Fruit fly (Drosophila melanogaster): ENCODE data around the gene Strump.

Gene Strump

dm6 chr3L:16087323-16087816, 34.4 kb upstream of the Strump start, which contains the start of gene Tasp1 (continued):
- TF ChIP-seq vfl (GFP tag; optimal IDR thresholded peaks at IDR 0.05) (peak; percentile 48), ato (GFP tag; IDR thresholded peaks at IDR 0.05; ENCODE audit: partially characterized antibody) (peak; percentile 8; the same call in 1 of the 2 replicates), chif (GFP tag; optimal IDR thresholded peaks at IDR 0.05) (no peak), NFAT (GFP tag; IDR thresholded peaks at IDR 0.05) (no peak; the same call in 1 of the 2 replicates), mirr (GFP tag; optimal IDR thresholded peaks at IDR 0.05) (no peak), otp (GFP tag; IDR thresholded peaks at IDR 0.05) (no peak), CG17912 (GFP tag; optimal IDR thresholded peaks at IDR 0.05) (no peak), fd96Cb (tag; optimal IDR thresholded peaks at IDR 0.05) (peak; percentile 58), CG4328 (GFP tag; optimal IDR thresholded peaks at IDR 0.05) (no peak), Sin3A (optimal IDR thresholded peaks at IDR 0.05) (no peak), CG7745 (tag; optimal IDR thresholded peaks at IDR 0.05) (no peak), luna (GFP tag; optimal IDR thresholded peaks at IDR 0.05) (no peak), CG1529 (GFP tag; optimal IDR thresholded peaks at IDR 0.05) (no peak), CG17361 (GFP tag; IDR thresholded peaks at IDR 0.05) (no peak; the same call in 1 of the 3 replicates), CG7357 (GFP tag; IDR thresholded peaks at IDR 0.05) (0 out of 3 replicates have a peak, but pooled peaks have one; percentile 35), Hr39 (optimal IDR thresholded peaks at IDR 0.05) (no peak), CG10565 (GFP tag; optimal IDR thresholded peaks at IDR 0.05) (no peak), CG13424 (tag; optimal IDR thresholded peaks at IDR 0.05) (peak; percentile 77), lbe (GFP tag; optimal IDR thresholded peaks at IDR 0.05) (no peak), YL-1 (GFP tag; optimal IDR thresholded peaks at IDR 0.05) (peak; percentile 48), CG15073 (GFP tag; optimal IDR thresholded peaks at IDR 0.05) (no peak), insv (GFP tag; optimal IDR thresholded peaks at IDR 0.05) (no peak), CG12104 (GFP tag; optimal IDR thresholded peaks at IDR 0.05) (peak; percentile 42), Ptx1 (GFP tag; IDR thresholded peaks at IDR 0.05) (no peak; the same call in 1 of the 2 replicates), Nf-YB (GFP tag; optimal IDR thresholded peaks at IDR 0.05) (peak; percentile 25), unpg (GFP tag; optimal IDR thresholded peaks at IDR 0.05) (peak; percentile 69), D19A (tag; optimal IDR thresholded peaks at IDR 0.05) (peak; percentile 67), CG2712 (tag; optimal IDR thresholded peaks at IDR 0.05) (peak; percentile 83), ab (GFP tag; optimal IDR thresholded peaks at IDR 0.05) (no peak), CG2202 (tag; optimal IDR thresholded peaks at IDR 0.05) (no peak), Dip2 (GFP tag; IDR thresholded peaks at IDR 0.05) (no peak), CG5953 (GFP tag; IDR thresholded peaks at IDR 0.05) (no peak), CG15601 (tag; optimal IDR thresholded peaks at IDR 0.05) (peak; percentile 55), lmd (GFP tag; IDR thresholded peaks at IDR 0.05) (peak; percentile 71), hbn (GFP tag; IDR thresholded peaks at IDR 0.05; ENCODE audit: partially characterized antibody) (peak; percentile 23; the same call in 1 of the 2 replicates), CG3995 (GFP tag; optimal IDR thresholded peaks at IDR 0.05) (no peak), dati (GFP tag; IDR thresholded peaks at IDR 0.05) (no peak), CG18262 (tag; optimal IDR thresholded peaks at IDR 0.05) (peak; percentile 78), esg (GFP tag; conservative IDR thresholded peaks at IDR 0.05) (peak; percentile 67), CG12299 (tag; optimal IDR thresholded peaks at IDR 0.05) (peak; percentile 32), CG6254 (GFP tag; optimal IDR thresholded peaks at IDR 0.05) (peak; percentile 22), MTF-1 (GFP tag; optimal IDR thresholded peaks at IDR 0.05; ENCODE audit: borderline replicate concordance) (peak; percentile 1), croc (GFP tag; conservative IDR thresholded peaks at IDR 0.05) (0 out of 3 replicates have a peak, but pooled peaks have one; percentile 28), stc (GFP tag; IDR thresholded peaks at IDR 0.05) (peak; percentile 67), CG4854 (GFP tag; optimal IDR thresholded peaks at IDR 0.05) (no peak), CG1832 (GFP tag; optimal IDR thresholded peaks at IDR 0.05) (no peak), zfh1 (GFP tag; IDR thresholded peaks at IDR 0.05) (peak; percentile 73; the same call in 2 of the 3 replicates), CG11695 (GFP tag; IDR thresholded peaks at IDR 0.05) (peak; percentile 55; the same call in 2 of the 3 replicates), CG10366 (GFP tag; IDR thresholded peaks at IDR 0.05) (peak; percentile 38; the same call in 1 of the 2 replicates), h (optimal IDR thresholded peaks at IDR 0.05) (no peak), CG8290 (GFP tag; optimal IDR thresholded peaks at IDR 0.05) (no peak), CG8290 (tag; optimal IDR thresholded peaks at IDR 0.05) (peak in 1 of 2 experiments; percentile 54)
